Worm (Caenorhabditis elegans) whole organism, late embryonic: ENCODE results near the gene nhr-12.

Experiments
- ahr-1 ChIP-seq: sonication (generic microtip); optimal IDR thresholded peaks from 2 replicates; lab custom pipeline; 2016; ENCODE audit warnings: missing genetic modification characterization, missing compliant biosample characterization
- ceh-24 ChIP-seq: sonication (generic microtip); optimal IDR thresholded peaks from 2 replicates; lab custom pipeline; 2016; ENCODE audit warnings: mild to moderate bottlenecking, missing genetic modification characterization, missing compliant biosample characterization
- fkh-10 ChIP-seq: fragments of 150-350 bp; optimal IDR thresholded peaks from 2 replicates; lab custom pipeline; 2014; ENCODE audit warnings: missing biosample characterization, missing genetic modification reagents, missing genetic modification characterization
- hlh-15 ChIP-seq: sonication (generic microtip); optimal IDR thresholded peaks from 2 replicates; lab custom pipeline; 2016; ENCODE audit warnings: missing genetic modification characterization, missing compliant biosample characterization
- nhr-11 ChIP-seq: fragments of 150-350 bp; optimal IDR thresholded peaks from 2 replicates; lab custom pipeline; 2014; ENCODE audit warnings: missing biosample characterization, missing genetic modification characterization
- tbx-2 ChIP-seq: sonication (generic microtip); optimal IDR thresholded peaks from 2 replicates; lab custom pipeline; 2016; ENCODE audit warnings: missing genetic modification characterization, missing compliant biosample characterization
- unc-42 ChIP-seq: sonication (generic microtip); optimal IDR thresholded peaks from 2 replicates; lab custom pipeline; 2016; ENCODE audit warnings: missing genotype, missing genetic modification characterization, missing compliant biosample characterization

The nhr-12 gene

DNA sequence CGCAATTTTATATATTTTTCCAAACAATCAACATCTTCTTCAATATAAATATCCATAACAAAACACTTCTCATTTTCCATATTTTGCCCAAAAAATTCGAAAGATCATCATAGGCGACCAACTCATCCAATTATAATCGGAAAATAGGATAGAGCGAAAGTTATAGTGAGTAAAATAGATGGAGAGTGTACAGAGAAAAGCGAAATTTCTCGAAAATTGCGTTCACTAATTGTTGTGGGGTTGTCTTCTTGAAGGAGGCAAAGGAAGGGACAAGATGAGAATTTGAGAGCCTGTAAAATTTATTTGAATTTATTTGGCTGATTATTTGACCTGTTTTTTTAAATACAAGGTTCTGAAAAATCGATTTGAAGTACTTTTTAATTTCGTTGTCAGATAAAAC lies 48.3 kb downstream of the nhr-12 start:
- TF ChIP-seq tbx-2 (tag; lab: Kevin White, UChicago) (no peak), nhr-11 (no peak), ceh-24 (tag; lab: Kevin White, UChicago) (no peak), ahr-1 (tag; lab: Kevin White, UChicago) (no peak), hlh-15 (no peak), unc-42 (tag; lab: Kevin White, UChicago) (peak; percentile 30), fkh-10 (no peak)
- TF ChIP-seq, all 69 proteins: peak for 1
